Worm (Caenorhabditis elegans): ENCODE data around the gene F08B12.11.

The F08B12.11 gene

ce11 chrX:11407682-11408335 is 23.0 kb downstream of the F08B12.11 start, which contains the start of gene F08B12.4:
F08B12.4 (minus strand) TSS chrX:11407732.
- no peak for TF ChIP-seq sox-2 (GFP tag; IDR thresholded peaks at IDR 0.05)
- no peak for TF ChIP-seq unc-55 (GFP tag; optimal IDR thresholded peaks at IDR 0.05)
- TF ChIP-seq ceh-31 (tag; optimal IDR thresholded peaks at IDR 0.05), result no peak
- peak; percentile 5 for TF ChIP-seq elt-2 (tag; optimal IDR thresholded peaks at IDR 0.05)
- no peak for TF ChIP-seq madf-2 (tag; optimal IDR thresholded peaks at IDR 0.05)
- no peak for TF ChIP-seq Y22D7AL.16 (tag; optimal IDR thresholded peaks at IDR 0.05)

ce11 chrX:11409457-11409856 is 24.6 kb downstream of the F08B12.11 start:
- TF ChIP-seq hlh-30 (tag; optimal IDR thresholded peaks at IDR 0.05; ENCODE audit: insufficient read depth) (no peak), pag-3 (tag; optimal IDR thresholded peaks at IDR 0.05; ENCODE audit: borderline replicate concordance) (no peak), ceh-9 (tag; optimal IDR thresholded peaks at IDR 0.05) (no peak), mec-3 (tag; optimal IDR thresholded peaks at IDR 0.05; ENCODE audit: borderline replicate concordance) (no peak), F13H6.1 (tag; optimal IDR thresholded peaks at IDR 0.05) (no peak), pat-9 (tag; optimal IDR thresholded peaks at IDR 0.05) (no peak), odd-2 (tag; optimal IDR thresholded peaks at IDR 0.05) (no peak), ceh-30 (tag; optimal IDR thresholded peaks at IDR 0.05) (no peak), ceh-2 (tag; optimal IDR thresholded peaks at IDR 0.05) (no peak), Y22D7AL.16 (tag; optimal IDR thresholded peaks at IDR 0.05) (no peak), elt-2 (tag; optimal IDR thresholded peaks at IDR 0.05) (no peak), ztf-16 (tag; optimal IDR thresholded peaks at IDR 0.05) (no peak), ttx-3 (tag; optimal IDR thresholded peaks at IDR 0.05) (no peak), tbx-7 (tag; optimal IDR thresholded peaks at IDR 0.05) (no peak)

ce11 chrX:11411675-11412074 is 26.8 kb downstream of the F08B12.11 start:
- no peak for TF ChIP-seq nhr-232 (tag; optimal IDR thresholded peaks at IDR 0.05)
- TF ChIP-seq ceh-48 (tag; optimal IDR thresholded peaks at IDR 0.05), result no peak
- no peak for TF ChIP-seq tbx-7 (tag; optimal IDR thresholded peaks at IDR 0.05)
- TF ChIP-seq hlh-6 (tag; optimal IDR thresholded peaks at IDR 0.05), result no peak
- no peak for TF ChIP-seq tbx-2 (tag; optimal IDR thresholded peaks at IDR 0.05)
- no peak for TF ChIP-seq odd-2 (tag; optimal IDR thresholded peaks at IDR 0.05)
- TF ChIP-seq pros-1 (tag; optimal IDR thresholded peaks at IDR 0.05), result no peak
- TF ChIP-seq ceh-9 (tag; optimal IDR thresholded peaks at IDR 0.05), result no peak

ce11 chrX:11414837-11415550 is 30.1 kb downstream of the F08B12.11 start, which contains the start of gene pek-1:
pek-1 (minus strand) TSS chrX:11414887.
- TF ChIP-seq hlh-30 (tag; optimal IDR thresholded peaks at IDR 0.05; ENCODE audit: insufficient read depth), result peak; percentile 61
- peak; percentile 32 for TF ChIP-seq elt-2 (tag; optimal IDR thresholded peaks at IDR 0.05)
- peak; percentile 64 for TF ChIP-seq ref-2 (tag; optimal IDR thresholded peaks at IDR 0.05)
- no peak for TF ChIP-seq unc-42 (tag; optimal IDR thresholded peaks at IDR 0.05)

ce11 chrX:11418667-11419066 is 33.8 kb downstream of the F08B12.11 start, which contains the start of gene F46C3.2:
F46C3.2 (minus strand) TSS chrX:11418767.
- TF ChIP-seq K09A11.1 (tag; optimal IDR thresholded peaks at IDR 0.05; ENCODE audit: insufficient read depth) (no peak), npax-4 (tag; optimal IDR thresholded peaks at IDR 0.05) (no peak), hlh-6 (tag; optimal IDR thresholded peaks at IDR 0.05) (no peak), ceh-6 (GFP tag; optimal IDR thresholded peaks at IDR 0.05) (no peak), rnt-1 (tag; optimal IDR thresholded peaks at IDR 0.05) (no peak)

ce11 chrX:11419988-11420387 is 35.1 kb downstream of the F08B12.11 start, which contains the start of gene F46C3.6:
F46C3.6 (minus strand) TSS chrX:11420074.
- no peak for TF ChIP-seq nhr-232 (tag; optimal IDR thresholded peaks at IDR 0.05)
- TF ChIP-seq ref-2 (tag; optimal IDR thresholded peaks at IDR 0.05), result peak; percentile 16
